Worm (Caenorhabditis elegans): ENCODE measurements around the gene C14A11.2.
A peak's percentile ranks its signal among the peaks of the same experiment; 100 is the strongest.

DNA sequence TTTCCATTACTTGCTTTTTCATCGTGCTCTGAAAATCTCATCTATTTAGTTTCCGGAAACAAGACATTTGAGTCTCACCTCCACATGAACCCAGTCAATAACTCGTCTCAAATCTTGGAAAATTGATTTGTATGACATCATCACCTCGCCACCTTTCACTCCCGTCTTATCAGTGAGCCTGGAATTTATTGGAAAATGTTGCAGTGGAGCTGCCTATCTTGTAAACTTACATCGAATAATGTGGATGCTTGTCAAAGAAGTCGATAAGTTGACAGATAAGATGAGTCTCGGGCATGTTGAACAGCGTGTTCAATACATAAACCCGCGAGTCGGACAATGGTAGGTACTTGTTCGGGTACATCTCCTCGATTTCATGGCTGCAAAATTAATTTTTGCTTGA is 33.9 kb downstream of the C14A11.2 start:
- TF ChIP-seq lin-29 (GFP tag; IDR thresholded peaks at IDR 0.05), result no peak
- no peak for TF ChIP-seq Y5F2A.4 (GFP tag; optimal IDR thresholded peaks at IDR 0.05)
- peak; percentile 79 for TF ChIP-seq pqm-1 (tag; optimal IDR thresholded peaks at IDR 0.05)
- TF ChIP-seq daf-19 (GFP tag; conservative IDR thresholded peaks at IDR 0.05), result no peak
- TF ChIP-seq skn-1 (tag; optimal IDR thresholded peaks at IDR 0.05), result no peak
- TF ChIP-seq lin-39 (tag; optimal IDR thresholded peaks at IDR 0.05), result no peak
- TF ChIP-seq ama-1 (optimal IDR thresholded peaks at IDR 0.05), result no peak
- no peak for TF ChIP-seq nhr-77 (tag; optimal IDR thresholded peaks at IDR 0.05)
- TF ChIP-seq nhr-237 (tag; optimal IDR thresholded peaks at IDR 0.05), result no peak
- no peak for TF ChIP-seq egl-27 (tag; optimal IDR thresholded peaks at IDR 0.05)
- no peak for TF ChIP-seq Y75B8A.6 (GFP tag; IDR thresholded peaks at IDR 0.05)
- TF ChIP-seq hif-1 (tag; optimal IDR thresholded peaks at IDR 0.05), result no peak
- TF ChIP-seq snpc-4 (tag; optimal IDR thresholded peaks at IDR 0.05), result no peak

All from whole organism, L4 larva.